Worm (Caenorhabditis elegans): ENCODE measurements around the gene W06B4.2.

The W06B4.2 gene

ce11 chrII:4517254-4517653, 49.3 kb downstream of the W06B4.2 start:
- TF ChIP-seq ces-1 (GFP tag; optimal IDR thresholded peaks at IDR 0.05) = no peak
- TF ChIP-seq hlh-1 (tag; optimal IDR thresholded peaks at IDR 0.05) = peak; percentile 95
- TF ChIP-seq nhr-237 (tag; optimal IDR thresholded peaks at IDR 0.05) = no peak
- no peak for TF ChIP-seq tbx-8 (GFP tag; optimal IDR thresholded peaks at IDR 0.05)
- TF ChIP-seq flh-1 (GFP tag; optimal IDR thresholded peaks at IDR 0.05) = no peak
- no peak for TF ChIP-seq nhr-2 (tag; optimal IDR thresholded peaks at IDR 0.05)
- TF ChIP-seq unc-62 (GFP tag; optimal IDR thresholded peaks at IDR 0.05) = no peak
- TF ChIP-seq drap-1 (GFP tag; optimal IDR thresholded peaks at IDR 0.05) = no peak
- no peak for TF ChIP-seq lin-13 (tag; optimal IDR thresholded peaks at IDR 0.05)
- no peak for TF ChIP-seq M03D4.4 (tag; optimal IDR thresholded peaks at IDR 0.05)
- no peak for TF ChIP-seq blmp-1 (tag; optimal IDR thresholded peaks at IDR 0.05)
- no peak for TF ChIP-seq ztf-11 (tag; optimal IDR thresholded peaks at IDR 0.05)
- no peak for TF ChIP-seq bed-3 (GFP tag; optimal IDR thresholded peaks at IDR 0.05)
- TF ChIP-seq lsy-2 (tag; optimal IDR thresholded peaks at IDR 0.05) = peak; percentile 14
- TF ChIP-seq mep-1 (tag; optimal IDR thresholded peaks at IDR 0.05) = no peak
- no peak for TF ChIP-seq pha-4 (tag; optimal IDR thresholded peaks at IDR 0.05)
- no peak for TF ChIP-seq sptf-1 (tag; optimal IDR thresholded peaks at IDR 0.05)

ce11 chrII:4518300-4518907, 50.4 kb downstream of the W06B4.2 start, which contains the start of gene hlh-1:
hlh-1 (plus strand) TSS chrII:4518574.
- TF ChIP-seq unc-62 (GFP tag; optimal IDR thresholded peaks at IDR 0.05) = peak; percentile 83
- no peak for TF ChIP-seq nhr-12 (tag; optimal IDR thresholded peaks at IDR 0.05)
- peak; percentile 100 for TF ChIP-seq unc-120 (tag; optimal IDR thresholded peaks at IDR 0.05; ENCODE audit: poor library complexity, severe bottlenecking)
- peak; percentile 100 for TF ChIP-seq hlh-1 (tag; optimal IDR thresholded peaks at IDR 0.05)
- no peak for TF ChIP-seq zip-8 (tag; optimal IDR thresholded peaks at IDR 0.05)
- peak; percentile 12 for TF ChIP-seq sptf-1 (tag; optimal IDR thresholded peaks at IDR 0.05)
- TF ChIP-seq ztf-11 (tag; optimal IDR thresholded peaks at IDR 0.05) = no peak
- TF ChIP-seq lin-13 (tag; optimal IDR thresholded peaks at IDR 0.05) = no peak
- no peak for TF ChIP-seq nhr-28 (tag; optimal IDR thresholded peaks at IDR 0.05)
- TF ChIP-seq ceh-39 (tag; optimal IDR thresholded peaks at IDR 0.05) = no peak
- TF ChIP-seq lsy-2 (tag; optimal IDR thresholded peaks at IDR 0.05) = peak; percentile 89

ce11 chrII:4519976-4520594, 52.1 kb downstream of the W06B4.2 start:
- TF ChIP-seq drap-1 (GFP tag; optimal IDR thresholded peaks at IDR 0.05) = no peak
- peak; percentile 62 for TF ChIP-seq unc-62 (GFP tag; optimal IDR thresholded peaks at IDR 0.05)
- peak; percentile 100 for TF ChIP-seq hlh-1 (tag; optimal IDR thresholded peaks at IDR 0.05)
- no peak for TF ChIP-seq blmp-1 (tag; optimal IDR thresholded peaks at IDR 0.05)
- TF ChIP-seq unc-120 (tag; optimal IDR thresholded peaks at IDR 0.05; ENCODE audit: poor library complexity, severe bottlenecking) = peak; percentile 89
